Fruit fly (Drosophila melanogaster) whole organism, embryonic: ENCODE measurements around the gene CG1074.

Source experiments
- Adf1 ChIP-seq: fragments of 200-800 bp; sonication (Bioruptor generic); IDR thresholded peaks from 2 replicates; pipeline ENCODE4 v1.3.6; 2022; ENCODE audit warnings: missing biosample characterization, missing genetic modification characterization
- Antp ChIP-seq: fragments of 200-800 bp; sonication (Bioruptor generic); optimal IDR thresholded peaks from 3 replicates; lab custom pipeline; 2016; ENCODE audit warnings: missing biosample characterization, missing genetic modification characterization
- Blimp-1 ChIP-seq: fragments of 200-800 bp; sonication (Bioruptor generic); optimal IDR thresholded peaks from 3 replicates; lab custom pipeline; 2018; ENCODE audit warnings: missing biosample characterization, missing genetic modification characterization, mild to moderate bottlenecking, moderate library complexity, missing genetic modification reagents
- CG10321 ChIP-seq: fragments of 200-800 bp; sonication (Bioruptor generic); IDR thresholded peaks from 2 replicates; pipeline ENCODE4 v1.3.6; 2022; ENCODE audit warnings: missing biosample characterization, missing genetic modification characterization
- CG11504 ChIP-seq: fragments of 200-800 bp; sonication (Bioruptor generic); optimal IDR thresholded peaks from 3 replicates; lab custom pipeline; 2019; ENCODE audit warnings: missing biosample characterization, mild to moderate bottlenecking, missing genetic modification characterization, moderate library complexity
- CG12104 ChIP-seq: fragments of 200-800 bp; sonication (Bioruptor generic); optimal IDR thresholded peaks from 3 replicates; lab custom pipeline; 2016; ENCODE audit warnings: missing biosample characterization, missing genetic modification characterization
- CG1529 ChIP-seq: fragments of 200-800 bp; sonication (Bioruptor generic); optimal IDR thresholded peaks from 3 replicates; lab custom pipeline; 2018; ENCODE audit warnings: missing biosample characterization, missing genetic modification characterization
- CG15514 ChIP-seq: fragments of 200-800 bp; sonication (Bioruptor generic); optimal IDR thresholded peaks from 3 replicates; lab custom pipeline; 2017; ENCODE audit warnings: missing biosample characterization, missing genetic modification characterization, mild to moderate bottlenecking, moderate library complexity, missing genetic modification reagents
- CG15696 ChIP-seq: fragments of 200-800 bp; sonication (Bioruptor generic); optimal IDR thresholded peaks from 2 replicates; lab custom pipeline; 2019; ENCODE audit warnings: missing biosample characterization, mild to moderate bottlenecking, missing genetic modification characterization, moderate library complexity
- CG1647 ChIP-seq: fragments of 200-800 bp; sonication (Bioruptor generic); optimal IDR thresholded peaks from 3 replicates; lab custom pipeline; 2016; ENCODE audit warnings: missing biosample characterization, missing genetic modification characterization
- CG17802 ChIP-seq: fragments of 200-800 bp; sonication (Bioruptor generic); optimal IDR thresholded peaks from 2 replicates; lab custom pipeline; 2018; ENCODE audit warnings: missing biosample characterization, mild to moderate bottlenecking, missing genetic modification characterization, moderate library complexity
- CG17829 ChIP-seq: fragments of 200-800 bp; optimal IDR thresholded peaks from 2 replicates; lab custom pipeline; 2019; ENCODE audit warnings: missing biosample characterization, mild to moderate bottlenecking, missing genetic modification characterization, moderate library complexity
- CG42726 ChIP-seq: fragments of 200-800 bp; sonication (Bioruptor generic); IDR thresholded peaks from 2 replicates; pipeline ENCODE4 v1.3.6; 2022; ENCODE audit warnings: missing biosample characterization, missing genetic modification characterization; ENCODE audit not compliant: partially characterized antibody
- CG4707 ChIP-seq: fragments of 200-800 bp; sonication (Bioruptor generic); optimal IDR thresholded peaks from 2 replicates; lab custom pipeline; 2018; ENCODE audit warnings: missing biosample characterization, mild to moderate bottlenecking, missing genetic modification characterization, moderate library complexity
- CG9215 ChIP-seq: fragments of 200-800 bp; sonication (Bioruptor generic); IDR thresholded peaks from 2 replicates; pipeline ENCODE4 v1.3.6; 2022; ENCODE audit warnings: missing biosample characterization, missing genetic modification characterization
- CHES-1-like ChIP-seq: fragments of 200-800 bp; sonication (Bioruptor generic); optimal IDR thresholded peaks from 2 replicates; lab custom pipeline; 2016; ENCODE audit warnings: missing biosample characterization, missing genetic modification characterization
- CTCF ChIP-seq: fragments of 200-800 bp; sonication (Bioruptor generic); optimal IDR thresholded peaks from 2 replicates; lab custom pipeline; 2017; ENCODE audit warnings: missing biosample characterization, mild to moderate bottlenecking, missing genetic modification characterization, moderate library complexity
- Camta ChIP-seq: fragments of 200-800 bp; sonication (Bioruptor generic); optimal IDR thresholded peaks from 2 replicates; lab custom pipeline; 2016; ENCODE audit warnings: missing biosample characterization, missing genetic modification characterization
- Chrac-16 ChIP-seq: fragments of 200-800 bp; sonication (Bioruptor generic); optimal IDR thresholded peaks from 3 replicates; lab custom pipeline; 2016; ENCODE audit warnings: missing biosample characterization, missing genetic modification characterization
- CrebB ChIP-seq: fragments of 200-800 bp; sonication (Bioruptor generic); optimal IDR thresholded peaks from 3 replicates; lab custom pipeline; 2018; ENCODE audit warnings: missing biosample characterization, mild to moderate bottlenecking, missing genetic modification characterization
- Doc2 ChIP-seq: fragments of 200-800 bp; sonication (Bioruptor generic); IDR thresholded peaks from 2 replicates; pipeline ENCODE4 v1.3.6; 2022; ENCODE audit warnings: missing biosample characterization, missing genetic modification characterization
- Dp ChIP-seq: fragments of 200-800 bp; sonication (Bioruptor generic); optimal IDR thresholded peaks from 2 replicates; lab custom pipeline; 2018; ENCODE audit warnings: missing biosample characterization, mild to moderate bottlenecking, missing genetic modification characterization, moderate library complexity
- Hmr ChIP-seq: fragments of 200-800 bp; sonication (Bioruptor generic); optimal IDR thresholded peaks from 3 replicates; lab custom pipeline; 2017; ENCODE audit warnings: mild to moderate bottlenecking, missing biosample characterization, missing genetic modification reagents, missing genetic modification characterization
- Hr78 ChIP-seq, 2 experiments: fragments of 200-800 bp in 1 of 2; fragments of >200 bp in 1 of 2; sonication (Bioruptor generic) in 1 of 2; optimal IDR thresholded peaks; 2 replicates each; lab custom pipeline; 2017 to 2019; ENCODE audit warnings: missing biosample characterization in 2 of 2, missing genetic modification characterization in 2 of 2, mild to moderate bottlenecking in 1 of 2, moderate library complexity in 1 of 2
- Lhr ChIP-seq: fragments of 200-800 bp; sonication (Bioruptor generic); optimal IDR thresholded peaks from 3 replicates; lab custom pipeline; 2017; ENCODE audit warnings: mild to moderate bottlenecking, missing biosample characterization, missing genetic modification reagents, missing genetic modification characterization
- NC2α ChIP-seq: fragments of 200-800 bp; sonication (Bioruptor generic); optimal IDR thresholded peaks from 2 replicates; lab custom pipeline; 2016; ENCODE audit warnings: missing biosample characterization, missing genetic modification characterization
- NK7.1 ChIP-seq: fragments of 200-800 bp; sonication (Bioruptor generic); optimal IDR thresholded peaks from 3 replicates; lab custom pipeline; 2016; ENCODE audit warnings: missing biosample characterization, missing genetic modification characterization
- Neu2 ChIP-seq: fragments of 200-800 bp; sonication (Bioruptor generic); optimal IDR thresholded peaks from 3 replicates; lab custom pipeline; 2016; ENCODE audit warnings: missing biosample characterization, missing genetic modification characterization, borderline replicate concordance
- Nf-YC ChIP-seq: fragments of 200-800 bp; optimal IDR thresholded peaks from 3 replicates; lab custom pipeline; 2019; ENCODE audit warnings: missing biosample characterization, mild to moderate bottlenecking, missing genetic modification characterization, moderate library complexity
- Pdp1 ChIP-seq, 2 experiments: fragments of 200-800 bp; sonication (Bioruptor generic); optimal IDR thresholded peaks; 3 replicates each; lab custom pipeline; 2016; ENCODE audit warnings: missing biosample characterization in 2 of 2, missing genetic modification characterization in 2 of 2, mild to moderate bottlenecking in 1 of 2, moderate library complexity in 1 of 2
- YL-1 ChIP-seq: fragments of 200-800 bp; sonication (Bioruptor generic); optimal IDR thresholded peaks from 3 replicates; lab custom pipeline; 2017; ENCODE audit warnings: missing biosample characterization, mild to moderate bottlenecking, missing genetic modification characterization
- ac ChIP-seq: fragments of 200-800 bp; sonication (Bioruptor generic); optimal IDR thresholded peaks from 3 replicates; lab custom pipeline; 2017; ENCODE audit warnings: missing biosample characterization, mild to moderate bottlenecking, missing genetic modification characterization
- ap ChIP-seq: fragments of 200-800 bp; sonication (Bioruptor generic); IDR thresholded peaks from 2 replicates; pipeline ENCODE4 v1.3.6; 2022; ENCODE audit warnings: missing biosample characterization, missing genetic modification characterization
- chinmo ChIP-seq: fragments of 200-800 bp; sonication (Bioruptor generic); IDR thresholded peaks from 4 replicates; pipeline ENCODE4 v1.3.6; 2022; ENCODE audit warnings: missing biosample characterization, missing genetic modification characterization; ENCODE audit not compliant: partially characterized antibody
- chn ChIP-seq: fragments of 200-800 bp; sonication (Bioruptor generic); optimal IDR thresholded peaks from 2 replicates; lab custom pipeline; 2016; ENCODE audit warnings: missing biosample characterization, missing genetic modification characterization
- ci ChIP-seq: fragments of 200-800 bp; sonication (Bioruptor generic); IDR thresholded peaks from 3 replicates; pipeline ENCODE4 v1.3.6; 2022; ENCODE audit warnings: missing biosample characterization, missing genetic modification characterization
- danr ChIP-seq: fragments of 200-800 bp; sonication (Bioruptor generic); IDR thresholded peaks from 2 replicates; pipeline ENCODE4 v1.3.6; 2022; ENCODE audit warnings: missing biosample characterization, missing genetic modification characterization
- dm ChIP-seq: fragments of 200-800 bp; sonication (Bioruptor generic); optimal IDR thresholded peaks from 3 replicates; lab custom pipeline; 2016; ENCODE audit warnings: missing biosample characterization, missing genetic modification characterization
- gce ChIP-seq: fragments of 200-800 bp; sonication (Bioruptor generic); IDR thresholded peaks from 3 replicates; pipeline ENCODE4 v1.3.6; 2022; ENCODE audit warnings: missing biosample characterization, missing genetic modification characterization
- h ChIP-seq: fragments of >200 bp; optimal IDR thresholded peaks from 2 replicates; lab custom pipeline; 2017
- insv ChIP-seq, 2 experiments: fragments of 200-800 bp; sonication (Bioruptor generic); optimal IDR thresholded peaks; 3 replicates each; lab custom pipeline; 2016 to 2018; ENCODE audit warnings: missing biosample characterization in 2 of 2, missing genetic modification characterization in 2 of 2
- knrl ChIP-seq: fragments of 200-800 bp; sonication (Bioruptor generic); IDR thresholded peaks from 3 replicates; pipeline ENCODE4 v1.3.6; 2022; ENCODE audit warnings: missing biosample characterization, missing genetic modification characterization; ENCODE audit not compliant: partially characterized antibody
- lilli ChIP-seq: fragments of 200-800 bp; sonication (Bioruptor generic); optimal IDR thresholded peaks from 3 replicates; lab custom pipeline; 2016; ENCODE audit warnings: missing biosample characterization, missing genetic modification characterization
- org-1 ChIP-seq: fragments of 200-800 bp; sonication (Bioruptor generic); optimal IDR thresholded peaks from 2 replicates; lab custom pipeline; 2017; ENCODE audit warnings: missing biosample characterization, missing genetic modification characterization
- pita ChIP-seq: fragments of 200-800 bp; sonication (Bioruptor generic); optimal IDR thresholded peaks from 2 replicates; lab custom pipeline; 2017; ENCODE audit warnings: missing biosample characterization, mild to moderate bottlenecking, missing genetic modification characterization
- sima ChIP-seq: fragments of 200-800 bp; sonication (Bioruptor generic); optimal IDR thresholded peaks from 2 replicates; lab custom pipeline; 2016; ENCODE audit warnings: missing biosample characterization, missing genetic modification characterization
- sug ChIP-seq: fragments of 200-800 bp; optimal IDR thresholded peaks from 2 replicates; lab custom pipeline; 2019; ENCODE audit warnings: missing biosample characterization, mild to moderate bottlenecking, missing genetic modification characterization, moderate library complexity
- toy ChIP-seq: fragments of 200-800 bp; sonication (Bioruptor generic); IDR thresholded peaks from 2 replicates; pipeline ENCODE4 v1.3.6; 2022; ENCODE audit warnings: missing biosample characterization, missing genetic modification characterization
- ttk ChIP-seq: fragments of 200-800 bp; sonication (Bioruptor generic); IDR thresholded peaks from 2 replicates; pipeline ENCODE4 v2.1.2; 2022; ENCODE audit warnings: missing biosample characterization, missing genetic modification characterization
- z ChIP-seq: fragments of 200-800 bp; sonication (Bioruptor generic); IDR thresholded peaks from 3 replicates; pipeline ENCODE4 v1.3.6; 2022; ENCODE audit warnings: missing biosample characterization, missing genetic modification characterization

Gene CG1074

DNA sequence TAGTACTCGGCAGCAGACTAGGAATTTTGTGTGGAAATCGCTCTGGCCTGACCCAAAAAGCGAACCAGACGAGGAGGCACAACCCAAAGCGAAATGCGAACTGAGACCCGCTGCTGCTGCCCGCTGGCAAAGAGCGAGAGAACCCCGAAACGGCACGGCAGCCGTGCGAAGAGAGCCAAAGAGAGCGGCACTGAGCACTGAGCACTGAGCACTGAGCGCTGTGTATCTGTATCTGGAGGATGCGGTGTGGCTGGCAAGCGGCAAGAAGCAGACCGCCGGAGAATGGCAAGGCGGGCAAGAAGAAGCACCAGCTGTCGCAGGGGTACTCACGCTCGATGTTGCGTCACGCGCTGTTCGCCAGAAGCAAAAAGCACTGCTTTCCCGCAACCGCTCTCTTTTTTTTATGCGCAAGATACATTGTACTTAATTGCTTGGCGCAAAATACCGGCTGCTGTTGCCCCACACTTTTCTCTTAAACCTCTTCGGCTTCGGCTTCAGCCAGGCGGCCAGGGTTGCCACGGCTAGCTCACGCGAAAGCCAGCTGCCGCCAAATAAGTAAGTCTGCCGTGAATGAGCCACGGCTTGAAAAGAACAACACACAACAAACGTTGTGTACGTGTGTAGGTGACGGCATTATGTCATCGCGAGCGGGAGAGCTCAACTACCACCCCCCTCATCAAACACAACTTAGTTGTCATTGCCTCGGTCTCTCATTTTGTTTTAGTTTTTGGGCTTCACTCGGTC lies 19.6 kb downstream of the CG1074 start (continued):
- TF ChIP-seq Adf1 (GFP tag; lab: Robert Waterston, UW) (peak; percentile 76), org-1 (GFP tag; lab: Kevin White, UChicago) (no peak), ac (peak; percentile 78), CG10321 (no peak), CG1647 (GFP tag; lab: Kevin White, UChicago) (no peak), Doc2 (GFP tag; lab: Robert Waterston, UW) (no peak), h (lab: Kevin White, UChicago) (no peak), lilli (GFP tag; lab: Kevin White, UChicago) (peak; percentile 9), Hr78 (GFP tag; optimal IDR thresholded peaks at IDR 0.05; lab: Kevin White, UChicago) (no peak), ttk (GFP tag; lab: Robert Waterston, UW) (no peak), CG11504 (tag; lab: Kevin White, UChicago) (peak; percentile 86), CG42726 (GFP tag; lab: Robert Waterston, UW) (peak; percentile 59; the same call in 1 of the 2 replicates), Camta (GFP tag; lab: Kevin White, UChicago) (no peak), danr (GFP tag; lab: Robert Waterston, UW) (no peak), CHES-1-like (peak; percentile 1), Hmr (no peak), chinmo (0 out of 4 replicates have a peak, but pooled peaks have one; percentile 79), Chrac-16 (GFP tag; lab: Kevin White, UChicago) (no peak), YL-1 (peak; percentile 91), Antp (no peak), Lhr (GFP tag; lab: Kevin White, UChicago) (peak; percentile 34), CG4707 (GFP tag; lab: Kevin White, UChicago) (no peak), NK7.1 (GFP tag; lab: Kevin White, UChicago) (no peak), insv (GFP tag; optimal IDR thresholded peaks at IDR 0.05; lab: Kevin White, UChicago) (no peak), CG1529 (GFP tag; lab: Kevin White, UChicago) (no peak), CTCF (GFP tag; lab: Kevin White, UChicago) (no peak), Pdp1 (GFP tag; optimal IDR thresholded peaks at IDR 0.05; lab: Kevin White, UChicago) (peak in 1 of 2 experiments; percentile 100), sima (GFP tag; lab: Kevin White, UChicago) (no peak), knrl (0 out of 3 replicates have a peak, but pooled peaks have one; percentile 20), CG17802 (tag; lab: Kevin White, UChicago) (no peak), CG12104 (GFP tag; lab: Kevin White, UChicago) (no peak), Neu2 (GFP tag; lab: Kevin White, UChicago) (no peak), chn (GFP tag; lab: Kevin White, UChicago) (peak; percentile 7), z (GFP tag; lab: Robert Waterston, UW) (0 out of 3 replicates have a peak, but pooled peaks have one; percentile 5), sug (peak; percentile 58), toy (no peak; the same call in 1 of the 2 replicates), gce (GFP tag; lab: Robert Waterston, UW) (peak; percentile 43; the same call in 1 of the 3 replicates), ci (GFP tag; lab: Robert Waterston, UW) (peak; percentile 79; the same call in 2 of the 3 replicates), CG15696 (tag; lab: Kevin White, UChicago) (no peak), pita (GFP tag; lab: Kevin White, UChicago) (no peak), Nf-YC (tag; lab: Kevin White, UChicago) (peak; percentile 17), dm (GFP tag; lab: Kevin White, UChicago) (peak; percentile 72), CG15514 (peak; percentile 34), CG9215 (GFP tag; lab: Robert Waterston, UW) (no peak), Blimp-1 (GFP tag; lab: Kevin White, UChicago) (peak; percentile 21), NC2α (GFP tag; lab: Kevin White, UChicago) (no peak), ap (GFP tag; lab: Robert Waterston, UW) (no peak), CG17829 (tag; lab: Kevin White, UChicago) (no peak), CrebB (tag; lab: Kevin White, UChicago) (no peak), Dp (GFP tag; lab: Kevin White, UChicago) (peak; percentile 4)
